Worm (Caenorhabditis elegans): Measurements from ENCODE around the gene C05E11.2.

C05E11.2 gene

DNA sequence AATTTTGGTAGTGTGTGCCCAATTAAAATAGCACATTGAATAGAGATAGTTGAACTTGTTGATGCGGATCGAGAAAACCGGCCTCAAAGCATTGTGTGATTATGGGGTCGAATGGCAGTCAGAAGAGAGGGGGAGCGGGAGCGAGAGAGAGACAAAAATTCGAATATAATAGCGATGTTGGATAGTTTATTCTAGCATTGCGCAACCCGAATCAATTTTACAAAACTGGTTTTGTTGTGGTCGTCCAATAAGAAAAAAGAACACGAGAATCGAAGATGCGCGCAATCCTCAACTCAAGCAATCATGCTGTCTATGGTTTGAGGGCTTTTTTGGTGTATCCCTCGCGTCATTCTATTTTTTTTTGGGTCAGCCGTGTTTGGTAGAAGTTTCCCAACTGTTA is 33.2 kb upstream of the C05E11.2 start (continued):
- TF ChIP-seq lin-14 (GFP tag; optimal IDR thresholded peaks at IDR 0.05): peak; percentile 72
- no peak for TF ChIP-seq ets-5 (GFP tag; IDR thresholded peaks at IDR 0.05)
- TF ChIP-seq unc-130 (tag; optimal IDR thresholded peaks at IDR 0.05): no peak
- TF ChIP-seq C16A3.4 (tag; optimal IDR thresholded peaks at IDR 0.05): no peak

ce11 chrX:4554385-4554784 is 32.3 kb upstream of the C05E11.2 start, which contains the start of gene ham-2:
Gene ham-2 (plus strand): TSS chrX:4554685.
- TF ChIP-seq C16A3.4 (tag; optimal IDR thresholded peaks at IDR 0.05): no peak
- peak; percentile 68 for TF ChIP-seq nhr-85 (tag)
- TF ChIP-seq xbp-1 (tag; optimal IDR thresholded peaks at IDR 0.05): no peak
- TF ChIP-seq nhr-90 (tag; optimal IDR thresholded peaks at IDR 0.05; ENCODE audit: poor library complexity): no peak

ce11 chrX:4556028-4556427 is 30.7 kb upstream of the C05E11.2 start:
- TF ChIP-seq blmp-1 (tag; optimal IDR thresholded peaks at IDR 0.05): peak; percentile 43
- TF ChIP-seq mep-1 (tag; optimal IDR thresholded peaks at IDR 0.05): no peak
- peak; percentile 37 for TF ChIP-seq lin-14 (GFP tag; optimal IDR thresholded peaks at IDR 0.05)
- peak; percentile 81 for TF ChIP-seq nhr-85 (tag)

DNA sequence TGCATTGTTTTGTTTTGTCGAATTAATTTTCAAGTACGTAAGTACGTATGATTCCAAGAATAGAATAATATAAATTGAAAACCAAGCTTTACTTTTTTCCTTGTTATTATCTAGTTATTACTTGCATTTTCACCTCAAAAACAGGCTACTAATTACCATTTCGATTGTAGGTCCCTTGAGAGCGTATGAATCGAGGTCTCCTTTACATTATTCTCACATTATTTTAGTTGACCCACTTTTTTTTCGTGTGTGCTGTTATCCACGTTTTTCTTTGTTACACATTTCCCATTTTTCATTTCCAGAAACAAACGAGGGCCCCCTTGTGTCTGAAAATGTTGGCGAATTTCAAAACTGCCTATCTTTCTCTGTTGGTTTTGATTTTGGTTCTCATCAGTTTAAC is 24.9 kb upstream of the C05E11.2 start, which contains the start of gene C05E11.6:
Gene C05E11.6 (plus strand): TSS at position 301 of the 400 bp plus-strand sequence.
- no peak for TF ChIP-seq xbp-1 (tag; optimal IDR thresholded peaks at IDR 0.05)
- no peak for TF ChIP-seq unc-30 (tag; optimal IDR thresholded peaks at IDR 0.05)

- TF ChIP-seq grh-1 (GFP tag; IDR thresholded peaks at IDR 0.05): no peak
- no peak for TF ChIP-seq F16B12.6 (tag; optimal IDR thresholded peaks at IDR 0.05)
- TF ChIP-seq lin-35 (GFP tag; optimal IDR thresholded peaks at IDR 0.05): no peak
- TF ChIP-seq hlh-4 (tag; optimal IDR thresholded peaks at IDR 0.05): peak; percentile 84
- TF ChIP-seq C34B4.2 (tag; optimal IDR thresholded peaks at IDR 0.05): no peak
These were observed 24.4 kb upstream of the C05E11.2 start for ce11 chrX:4562288-4562687.

DNA sequence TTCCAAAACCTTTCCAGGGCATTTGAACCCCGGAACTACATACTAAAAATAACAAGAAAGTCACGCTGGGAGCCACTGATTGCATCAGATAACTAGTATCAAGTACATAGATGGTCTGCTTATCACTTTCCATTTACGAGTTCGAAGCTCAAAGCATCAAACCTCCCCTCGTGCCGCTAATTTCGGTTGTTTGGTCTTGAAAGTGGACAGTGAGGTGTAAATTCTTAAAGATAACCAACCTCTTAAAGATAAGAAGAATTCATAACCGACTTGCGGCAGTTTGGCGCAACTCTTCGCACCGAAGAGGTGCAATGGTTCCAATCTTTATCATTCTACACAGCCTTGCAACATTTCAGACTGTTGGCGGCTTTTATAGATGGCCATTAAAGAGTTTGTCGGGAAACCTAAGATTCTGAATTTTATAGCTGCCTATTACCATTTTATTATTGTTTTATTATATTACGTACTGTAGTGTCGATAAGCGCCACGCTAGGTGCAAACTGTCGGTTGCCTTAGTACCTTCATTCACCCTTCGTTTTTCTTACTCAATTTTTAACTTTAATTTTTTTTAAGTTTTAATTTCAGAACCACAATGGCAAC is 21.9 kb upstream of the C05E11.2 start, which contains the start of gene amt-4:
Gene amt-4 (plus strand): TSS at position 586 of the 600 bp plus-strand sequence.
- TF ChIP-seq elt-2 (tag; optimal IDR thresholded peaks at IDR 0.05) (peak; percentile 98), unc-130 (tag; optimal IDR thresholded peaks at IDR 0.05) (no peak), hlh-17 (GFP tag; optimal IDR thresholded peaks at IDR 0.05; ENCODE audit: borderline replicate concordance) (no peak), lin-14 (GFP tag; optimal IDR thresholded peaks at IDR 0.05) (peak; percentile 4), nhr-20 (tag; optimal IDR thresholded peaks at IDR 0.05) (peak; percentile 23), blmp-1 (tag; optimal IDR thresholded peaks at IDR 0.05) (no peak), jun-1 (tag; optimal IDR thresholded peaks at IDR 0.05) (peak; percentile 13), ceh-8 (GFP tag; optimal IDR thresholded peaks at IDR 0.05) (no peak), lsy-2 (tag; optimal IDR thresholded peaks at IDR 0.05) (no peak), unc-86 (tag; optimal IDR thresholded peaks at IDR 0.05) (no peak), zag-1 (tag; optimal IDR thresholded peaks at IDR 0.05) (no peak), tlp-1 (tag; optimal IDR thresholded peaks at IDR 0.05) (peak; percentile 27), dpl-1 (GFP tag; optimal IDR thresholded peaks at IDR 0.05) (no peak), nhr-90 (tag; optimal IDR thresholded peaks at IDR 0.05; ENCODE audit: poor library complexity) (peak; percentile 13), isw-1 (GFP tag; IDR thresholded peaks at IDR 0.05) (no peak), mdl-1 (tag; optimal IDR thresholded peaks at IDR 0.05) (peak in 1 of 2 experiments; percentile 64), lin-39 (tag; optimal IDR thresholded peaks at IDR 0.05) (no peak), nhr-71 (tag; optimal IDR thresholded peaks at IDR 0.05) (peak; percentile 31), aha-1 (tag; optimal IDR thresholded peaks at IDR 0.05) (no peak)

Data from whole organism, L1 larva.